Worm (Caenorhabditis elegans) whole organism, L3 larva: Measurements from ENCODE around the gene clec-58.

Source experiments
- ceh-82 ChIP-seq: fragments of 150-350 bp; optimal IDR thresholded peaks from 2 replicates; lab custom pipeline; 2014; ENCODE audit warnings: missing biosample characterization, missing genetic modification characterization
- daf-12 ChIP-seq: fragments of 150-350 bp; optimal IDR thresholded peaks from 2 replicates; lab custom pipeline; 2014; ENCODE audit warnings: missing biosample characterization, missing genetic modification reagents, missing genetic modification characterization
- nhr-11 ChIP-seq: fragments of 150-350 bp; optimal IDR thresholded peaks from 2 replicates; lab custom pipeline; 2014; ENCODE audit warnings: missing biosample characterization, missing genetic modification characterization
- nhr-12 ChIP-seq: fragments of 150-350 bp; optimal IDR thresholded peaks from 2 replicates; lab custom pipeline; 2014; ENCODE audit warnings: missing biosample characterization, missing genetic modification characterization
- nhr-23 ChIP-seq: fragments of 150-350 bp; optimal IDR thresholded peaks from 2 replicates; lab custom pipeline; 2014; ENCODE audit warnings: missing biosample characterization, missing genetic modification reagents, missing genetic modification characterization
- skn-1 ChIP-seq: fragments of 150-350 bp; optimal IDR thresholded peaks from 2 replicates; lab custom pipeline; 2014; ENCODE audit warnings: missing biosample characterization, missing genetic modification characterization
- snpc-4 ChIP-seq: fragments of 150-350 bp; optimal IDR thresholded peaks from 2 replicates; lab custom pipeline; 2014; ENCODE audit warnings: missing biosample characterization, missing genetic modification characterization
- tbx-2 ChIP-seq: sonication (generic microtip); optimal IDR thresholded peaks from 2 replicates; lab custom pipeline; 2016; ENCODE audit warnings: mild to moderate bottlenecking, missing genetic modification characterization, missing compliant biosample characterization
- ztf-4 ChIP-seq: fragments of 150-350 bp; optimal IDR thresholded peaks from 2 replicates; lab custom pipeline; 2014; ENCODE audit warnings: missing biosample characterization, missing genetic modification characterization

DNA sequence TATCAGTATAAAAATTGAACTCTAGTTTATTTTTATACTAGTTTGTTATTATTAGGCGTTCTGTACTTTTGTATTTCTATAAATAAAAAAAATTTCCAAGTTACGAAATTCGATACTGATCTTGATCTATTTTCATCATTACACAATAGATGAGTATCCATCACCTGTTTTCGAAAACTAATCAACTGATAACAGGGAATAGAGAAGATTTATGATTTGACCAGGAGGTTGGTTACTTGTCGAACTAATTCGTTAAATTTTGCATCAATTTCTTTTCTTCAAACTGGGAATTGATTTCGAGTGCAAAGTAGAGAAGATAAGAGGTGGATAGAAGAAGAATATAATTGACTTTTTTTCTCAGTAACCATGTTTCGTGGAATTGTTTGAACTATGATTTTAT lies 39.5 kb upstream of the clec-58 start:
- no peak for TF ChIP-seq nhr-11
- no peak for TF ChIP-seq ceh-82 (tag; lab: Kevin White, UChicago)
- TF ChIP-seq tbx-2 (tag; lab: Kevin White, UChicago): no peak
- no peak for TF ChIP-seq nhr-12 (tag; lab: Kevin White, UChicago)
- TF ChIP-seq ztf-4 (tag; lab: Kevin White, UChicago): no peak
- no peak for TF ChIP-seq daf-12 (tag; lab: Kevin White, UChicago)
- TF ChIP-seq skn-1 (tag; lab: Kevin White, UChicago): no peak
- TF ChIP-seq snpc-4 (tag; lab: Kevin White, UChicago): no peak
- peak; percentile 54 for TF ChIP-seq nhr-23 (tag; lab: Kevin White, UChicago)
